Fruit fly (Drosophila melanogaster) whole organism, embryonic: ENCODE data around the gene Pde11.
A peak's percentile ranks its signal among the peaks of the same experiment; 100 is the strongest.

Experiments
- ATbp ChIP-seq: fragments of 200-800 bp; sonication (Bioruptor generic); optimal IDR thresholded peaks from 2 replicates; lab custom pipeline; 2017; ENCODE audit warnings: missing biosample characterization, mild to moderate bottlenecking, missing genetic modification characterization, missing genetic modification reagents
- Antp ChIP-seq: fragments of 200-800 bp; sonication (Bioruptor generic); optimal IDR thresholded peaks from 3 replicates; lab custom pipeline; 2016; ENCODE audit warnings: missing biosample characterization, missing genetic modification characterization
- Bdp1 ChIP-seq: fragments of 200-800 bp; sonication (Bioruptor generic); optimal IDR thresholded peaks from 3 replicates; lab custom pipeline; 2016; ENCODE audit warnings: missing biosample characterization, missing genetic modification characterization
- C15 ChIP-seq: fragments of 200-800 bp; sonication (Bioruptor generic); IDR thresholded peaks from 3 replicates; pipeline ENCODE4 v1.3.6; 2022; ENCODE audit warnings: missing biosample characterization, missing genetic modification characterization
- CG10267 ChIP-seq: fragments of 200-800 bp; sonication (Bioruptor generic); optimal IDR thresholded peaks from 2 replicates; lab custom pipeline; 2018; ENCODE audit warnings: missing biosample characterization, mild to moderate bottlenecking, missing genetic modification characterization, moderate library complexity
- CG10431 ChIP-seq: fragments of 200-800 bp; sonication (Bioruptor generic); optimal IDR thresholded peaks from 3 replicates; lab custom pipeline; 2018; ENCODE audit warnings: missing biosample characterization, mild to moderate bottlenecking, missing genetic modification characterization
- CG10543 ChIP-seq: fragments of 200-800 bp; sonication (Bioruptor generic); optimal IDR thresholded peaks from 3 replicates; lab custom pipeline; 2017; ENCODE audit warnings: missing biosample characterization, mild to moderate bottlenecking, missing genetic modification characterization, moderate library complexity
- CG11093 ChIP-seq: fragments of 200-800 bp; sonication (Bioruptor generic); IDR thresholded peaks from 3 replicates; pipeline ENCODE4 v1.3.6; 2022; ENCODE audit warnings: missing biosample characterization, missing genetic modification characterization
- CG11504 ChIP-seq: fragments of 200-800 bp; sonication (Bioruptor generic); optimal IDR thresholded peaks from 3 replicates; lab custom pipeline; 2019; ENCODE audit warnings: missing biosample characterization, mild to moderate bottlenecking, missing genetic modification characterization, moderate library complexity
- CG11723 ChIP-seq: fragments of 200-800 bp; sonication (Bioruptor generic); optimal IDR thresholded peaks from 2 replicates; lab custom pipeline; 2017; ENCODE audit warnings: missing biosample characterization, mild to moderate bottlenecking, missing genetic modification characterization
- CG12104 ChIP-seq: fragments of 200-800 bp; sonication (Bioruptor generic); optimal IDR thresholded peaks from 3 replicates; lab custom pipeline; 2016; ENCODE audit warnings: missing biosample characterization, missing genetic modification characterization
- CG14710 ChIP-seq: fragments of 200-800 bp; sonication (Bioruptor generic); optimal IDR thresholded peaks from 3 replicates; lab custom pipeline; 2019; ENCODE audit warnings: missing biosample characterization, mild to moderate bottlenecking, missing genetic modification characterization, moderate library complexity
- CG15601 ChIP-seq: fragments of 200-800 bp; sonication (Bioruptor generic); optimal IDR thresholded peaks from 3 replicates; lab custom pipeline; 2019; ENCODE audit warnings: missing biosample characterization, mild to moderate bottlenecking, missing genetic modification characterization, moderate library complexity
- CG17361 ChIP-seq: fragments of 200-800 bp; sonication (Bioruptor generic); IDR thresholded peaks from 3 replicates; pipeline ENCODE4 v1.3.6; 2022; ENCODE audit warnings: missing biosample characterization, missing genetic modification characterization
- CG18764 ChIP-seq: fragments of 200-800 bp; sonication (Bioruptor generic); optimal IDR thresholded peaks from 3 replicates; lab custom pipeline; 2016; ENCODE audit warnings: missing biosample characterization, missing genetic modification characterization
- CG2199 ChIP-seq: fragments of 200-800 bp; sonication (Bioruptor generic); IDR thresholded peaks from 3 replicates; pipeline ENCODE4 v1.3.6; 2022; ENCODE audit warnings: missing biosample characterization, missing genetic modification characterization
- CG3407 ChIP-seq: fragments of 200-800 bp; sonication (Bioruptor generic); optimal IDR thresholded peaks from 2 replicates; lab custom pipeline; 2018; ENCODE audit warnings: missing biosample characterization, mild to moderate bottlenecking, missing genetic modification characterization
- CG34422 ChIP-seq: fragments of 200-800 bp; sonication (Bioruptor generic); IDR thresholded peaks from 3 replicates; pipeline ENCODE4 v1.3.6; 2022; ENCODE audit warnings: missing biosample characterization, missing genetic modification characterization
- CG3726 ChIP-seq: fragments of 200-800 bp; sonication (Bioruptor generic); IDR thresholded peaks from 3 replicates; pipeline ENCODE4, ENCODE4 v1.3.6; 2022; ENCODE audit warnings: missing biosample characterization, missing genetic modification characterization
- CG4424 ChIP-seq: fragments of 200-800 bp; sonication (Bioruptor generic); optimal IDR thresholded peaks from 3 replicates; lab custom pipeline; 2016; ENCODE audit warnings: missing biosample characterization, missing genetic modification characterization
- CG5953 ChIP-seq: fragments of 200-800 bp; sonication (Bioruptor generic); IDR thresholded peaks from 2 replicates; pipeline ENCODE4 v1.3.6; 2022; ENCODE audit warnings: missing biosample characterization, missing genetic modification characterization
- CG7839 ChIP-seq: fragments of 200-800 bp; sonication (Bioruptor generic); optimal IDR thresholded peaks from 3 replicates; lab custom pipeline; 2018; ENCODE audit warnings: missing biosample characterization, mild to moderate bottlenecking, missing genetic modification characterization, moderate library complexity
- CG7987 ChIP-seq: fragments of 200-800 bp; sonication (Bioruptor generic); optimal IDR thresholded peaks from 2 replicates; lab custom pipeline; 2018; ENCODE audit warnings: missing biosample characterization, mild to moderate bottlenecking, missing genetic modification characterization, moderate library complexity
- CG8281 ChIP-seq: fragments of 200-800 bp; sonication (Bioruptor generic); optimal IDR thresholded peaks from 2 replicates; lab custom pipeline; 2018; ENCODE audit warnings: missing biosample characterization, mild to moderate bottlenecking, missing genetic modification characterization, moderate library complexity
- Camta ChIP-seq: fragments of 200-800 bp; sonication (Bioruptor generic); optimal IDR thresholded peaks from 2 replicates; lab custom pipeline; 2016; ENCODE audit warnings: missing biosample characterization, missing genetic modification characterization
- Chrac-16 ChIP-seq: fragments of 200-800 bp; sonication (Bioruptor generic); optimal IDR thresholded peaks from 3 replicates; lab custom pipeline; 2016; ENCODE audit warnings: missing biosample characterization, missing genetic modification characterization
- Dek ChIP-seq: fragments of 200-800 bp; sonication (Bioruptor generic); optimal IDR thresholded peaks from 3 replicates; lab custom pipeline; 2019; ENCODE audit warnings: missing biosample characterization, mild to moderate bottlenecking, missing genetic modification characterization, moderate library complexity
- Dip2 ChIP-seq: fragments of 200-800 bp; sonication (Bioruptor generic); IDR thresholded peaks from 2 replicates; pipeline ENCODE4 v1.3.6; 2022; ENCODE audit warnings: missing biosample characterization, missing genetic modification characterization
- Dip3 ChIP-seq: fragments of 200-800 bp; sonication (Bioruptor generic); optimal IDR thresholded peaks from 3 replicates; lab custom pipeline; 2016; ENCODE audit warnings: missing biosample characterization, missing genetic modification characterization
- HLH3B ChIP-seq: fragments of 200-800 bp; sonication (Bioruptor generic); IDR thresholded peaks from 2 replicates; pipeline ENCODE4 v1.3.6; 2022; ENCODE audit warnings: missing biosample characterization, missing genetic modification characterization
- HmgZ ChIP-seq: fragments of 200-800 bp; sonication (Bioruptor generic); optimal IDR thresholded peaks from 2 replicates; lab custom pipeline; 2018; ENCODE audit warnings: missing biosample characterization, mild to moderate bottlenecking, missing genetic modification characterization
- Hr3 ChIP-seq: fragments of 200-800 bp; sonication (Bioruptor generic); optimal IDR thresholded peaks from 3 replicates; lab custom pipeline; 2016; ENCODE audit warnings: missing biosample characterization, missing genetic modification characterization
- Nf-YB ChIP-seq: fragments of 200-800 bp; sonication (Bioruptor generic); optimal IDR thresholded peaks from 3 replicates; lab custom pipeline; 2019; ENCODE audit warnings: missing biosample characterization, mild to moderate bottlenecking, missing genetic modification characterization, moderate library complexity
- Optix ChIP-seq: fragments of 200-800 bp; sonication (Bioruptor generic); IDR thresholded peaks from 3 replicates; pipeline ENCODE4 v1.3.6; 2022; ENCODE audit warnings: missing biosample characterization, missing genetic modification characterization
- Poxn ChIP-seq: fragments of 200-800 bp; sonication (Bioruptor generic); IDR thresholded peaks from 2 replicates; pipeline ENCODE4 v1.3.6; 2022; ENCODE audit warnings: missing biosample characterization, missing genetic modification characterization
- Sin3A ChIP-seq: fragments of >200 bp; optimal IDR thresholded peaks from 2 replicates; lab custom pipeline; 2018
- Vsx1 ChIP-seq: fragments of 200-800 bp; sonication (Bioruptor generic); optimal IDR thresholded peaks from 2 replicates; lab custom pipeline; 2017; ENCODE audit warnings: missing biosample characterization, mild to moderate bottlenecking, missing genetic modification characterization, missing genetic modification reagents
- ab ChIP-seq: fragments of 200-800 bp; sonication (Bioruptor generic); optimal IDR thresholded peaks from 2 replicates; lab custom pipeline; 2016; ENCODE audit warnings: missing biosample characterization, missing genetic modification characterization
- al ChIP-seq: fragments of 200-800 bp; sonication (Bioruptor generic); IDR thresholded peaks from 2 replicates; pipeline ENCODE4 v1.3.6; 2022; ENCODE audit warnings: missing biosample characterization, missing genetic modification characterization
- crol ChIP-seq: fragments of 200-800 bp; sonication (Bioruptor generic); IDR thresholded peaks from 2 replicates; pipeline ENCODE4 v1.3.6; 2022; ENCODE audit warnings: missing biosample characterization, missing genetic modification characterization
- cwo ChIP-seq: fragments of 200-800 bp; sonication (Bioruptor generic); optimal IDR thresholded peaks from 3 replicates; lab custom pipeline; 2017; ENCODE audit warnings: missing biosample characterization, missing genetic modification characterization, mild to moderate bottlenecking, moderate library complexity, missing genetic modification reagents
- exex ChIP-seq: fragments of 200-800 bp; sonication (Bioruptor generic); optimal IDR thresholded peaks from 4 replicates; lab custom pipeline; 2018; ENCODE audit warnings: missing biosample characterization, mild to moderate bottlenecking, missing genetic modification characterization, moderate library complexity
- fd96Cb ChIP-seq: fragments of 200-800 bp; sonication (Bioruptor generic); optimal IDR thresholded peaks from 2 replicates; lab custom pipeline; 2018; ENCODE audit warnings: missing biosample characterization, mild to moderate bottlenecking, missing genetic modification characterization, moderate library complexity
- gfzf ChIP-seq: fragments of 200-800 bp; sonication (Bioruptor generic); optimal IDR thresholded peaks from 2 replicates; lab custom pipeline; 2016; ENCODE audit warnings: missing biosample characterization, mild to moderate bottlenecking, missing genetic modification characterization, moderate library complexity
- lov ChIP-seq, 2 experiments: fragments of 200-800 bp in 1 of 2; fragments of >200 bp in 1 of 2; sonication (Bioruptor generic) in 1 of 2; IDR thresholded peaks in 1 of 2; optimal IDR thresholded peaks in 1 of 2; 2 replicates in 1 of 2; 3 replicates in 1 of 2; pipeline versions ENCODE4 v1.3.6 to Lab custom; 2017 to 2022; ENCODE audit warnings: missing biosample characterization in 1 of 2, missing genetic modification characterization in 1 of 2
- nerfin-1 ChIP-seq: fragments of 200-800 bp; sonication (Bioruptor generic); optimal IDR thresholded peaks from 3 replicates; lab custom pipeline; 2019; ENCODE audit warnings: missing biosample characterization, mild to moderate bottlenecking, missing genetic modification characterization, moderate library complexity
- pnt ChIP-seq: fragments of 200-800 bp; sonication (Bioruptor generic); optimal IDR thresholded peaks from 3 replicates; lab custom pipeline; 2016; ENCODE audit warnings: missing biosample characterization, missing genetic modification characterization
- rib ChIP-seq: fragments of 200-800 bp; sonication (Bioruptor generic); IDR thresholded peaks from 2 replicates; pipeline ENCODE4 v1.3.6; 2022; ENCODE audit warnings: missing biosample characterization, missing genetic modification characterization
- run ChIP-seq: fragments of 200-800 bp; sonication (Bioruptor generic); optimal IDR thresholded peaks from 3 replicates; lab custom pipeline; 2018; ENCODE audit warnings: missing biosample characterization, mild to moderate bottlenecking, missing genetic modification characterization
- salm ChIP-seq: fragments of 200-800 bp; sonication (Bioruptor generic); optimal IDR thresholded peaks from 2 replicates; lab custom pipeline; 2018; ENCODE audit warnings: missing biosample characterization, mild to moderate bottlenecking, missing genetic modification characterization
- zen ChIP-seq: fragments of 200-800 bp; sonication (Bioruptor generic); optimal IDR thresholded peaks from 3 replicates; lab custom pipeline; 2018; ENCODE audit warnings: missing biosample characterization, mild to moderate bottlenecking, missing genetic modification characterization, moderate library complexity

Pde11 gene

dm6 chr2L:18617003-18617402 is 26.9 kb upstream of the Pde11 start, which contains the start of gene MESR3 (continued):
- no peak for TF ChIP-seq C15
- no peak for TF ChIP-seq crol
- no peak for TF ChIP-seq Vsx1 (GFP tag; lab: Kevin White, UChicago)
- TF ChIP-seq Nf-YB (GFP tag; lab: Kevin White, UChicago), result peak; percentile 45
- TF ChIP-seq nerfin-1 (tag; lab: Kevin White, UChicago), result peak; percentile 66
- peak; percentile 78 for TF ChIP-seq CG2199 (GFP tag; lab: Robert Waterston, UW)
- TF ChIP-seq CG14710 (tag; lab: Kevin White, UChicago), result peak; percentile 74
- TF ChIP-seq CG10267 (tag; lab: Kevin White, UChicago), result peak; percentile 75
- TF ChIP-seq lov (optimal IDR thresholded peaks at IDR 0.05; lab: Kevin White, UChicago), result no peak
- TF ChIP-seq lov (GFP tag; IDR thresholded peaks at IDR 0.05; lab: Robert Waterston, UW), result 0 out of 3 replicates have a peak, but pooled peaks have one; percentile 18
- peak; percentile 88 for TF ChIP-seq CG17361 (GFP tag; lab: Robert Waterston, UW)
- TF ChIP-seq pnt (GFP tag; lab: Kevin White, UChicago), result no peak
- peak; percentile 9 for TF ChIP-seq salm
- TF ChIP-seq CG11723, result peak; percentile 23
- TF ChIP-seq CG10543 (GFP tag; lab: Kevin White, UChicago), result peak; percentile 47
- peak; percentile 66; the same call in 1 of the 3 replicates for TF ChIP-seq CG3726 (GFP tag; lab: Robert Waterston, UW)
- TF ChIP-seq cwo (GFP tag; lab: Kevin White, UChicago), result peak; percentile 80
- peak; percentile 73 for TF ChIP-seq CG7987 (GFP tag; lab: Kevin White, UChicago)
- TF ChIP-seq exex (tag; lab: Kevin White, UChicago), result peak; percentile 66
- peak; percentile 80 for TF ChIP-seq CG34422 (GFP tag; lab: Robert Waterston, UW)
- peak; percentile 15 for TF ChIP-seq Dek (tag; lab: Kevin White, UChicago)
- TF ChIP-seq CG4424 (GFP tag; lab: Kevin White, UChicago), result peak; percentile 74
- no peak for TF ChIP-seq Sin3A (lab: Kevin White, UChicago)
- TF ChIP-seq Chrac-16 (GFP tag; lab: Kevin White, UChicago), result no peak
- TF ChIP-seq CG11093 (GFP tag; lab: Robert Waterston, UW), result no peak
- peak; percentile 37 for TF ChIP-seq zen (tag; lab: Kevin White, UChicago)
- TF ChIP-seq ATbp (GFP tag; lab: Kevin White, UChicago), result peak; percentile 23
- peak; percentile 54; the same call in 2 of the 3 replicates for TF ChIP-seq Optix (GFP tag; lab: Robert Waterston, UW)
- no peak for TF ChIP-seq Dip2 (GFP tag; lab: Robert Waterston, UW)
- TF ChIP-seq Dip3, result no peak
- no peak for TF ChIP-seq Bdp1
- peak; percentile 44 for TF ChIP-seq HmgZ (tag; lab: Kevin White, UChicago)
- no peak for TF ChIP-seq Poxn (GFP tag; lab: Robert Waterston, UW)
- TF ChIP-seq CG7839, result peak; percentile 82
- no peak for TF ChIP-seq Camta
- TF ChIP-seq gfzf (GFP tag; lab: Kevin White, UChicago), result no peak
- TF ChIP-seq CG11504 (tag; lab: Kevin White, UChicago), result peak; percentile 85
- TF ChIP-seq rib, result no peak
- TF ChIP-seq HLH3B, result peak; percentile 72; the same call in 1 of the 2 replicates
- TF ChIP-seq run (tag; lab: Kevin White, UChicago), result peak; percentile 60
- no peak for TF ChIP-seq ab (GFP tag; lab: Kevin White, UChicago)
- TF ChIP-seq CG8281 (tag; lab: Kevin White, UChicago), result peak; percentile 53
- peak; percentile 31 for TF ChIP-seq Hr3 (GFP tag; lab: Kevin White, UChicago)
- TF ChIP-seq al, result peak; percentile 54; the same call in 1 of the 2 replicates
- peak; percentile 69 for TF ChIP-seq CG15601 (tag; lab: Kevin White, UChicago)
- TF ChIP-seq CG10431 (GFP tag; lab: Kevin White, UChicago), result no peak
- peak; percentile 66 for TF ChIP-seq CG18764 (GFP tag; lab: Kevin White, UChicago)
- no peak for TF ChIP-seq CG3407
- TF ChIP-seq Antp (GFP tag; lab: Kevin White, UChicago), result peak; percentile 19
- peak; percentile 19 for TF ChIP-seq CG12104 (GFP tag; lab: Kevin White, UChicago)
- peak; percentile 44; the same call in 1 of the 2 replicates for TF ChIP-seq CG5953 (GFP tag; lab: Robert Waterston, UW)
- TF ChIP-seq fd96Cb (tag; lab: Kevin White, UChicago), result peak; percentile 50
